Fruit fly (Drosophila melanogaster) whole organism, embryonic: ENCODE results near the gene DAAM.

Experiments used
- ATbp ChIP-seq: fragments of 200-800 bp; sonication (Bioruptor generic); optimal IDR thresholded peaks from 2 replicates; lab custom pipeline; 2017; ENCODE audit warnings: missing biosample characterization, mild to moderate bottlenecking, missing genetic modification characterization, missing genetic modification reagents
- Abd-B ChIP-seq: fragments of 200-800 bp; sonication (Bioruptor generic); optimal IDR thresholded peaks from 2 replicates; lab custom pipeline; 2018; ENCODE audit warnings: missing biosample characterization, mild to moderate bottlenecking, missing genetic modification characterization, moderate library complexity
- B-H2 ChIP-seq: fragments of 200-800 bp; sonication (Bioruptor generic); optimal IDR thresholded peaks from 2 replicates; lab custom pipeline; 2018; ENCODE audit warnings: missing biosample characterization, mild to moderate bottlenecking, missing genetic modification characterization
- Blimp-1 ChIP-seq: fragments of 200-800 bp; sonication (Bioruptor generic); optimal IDR thresholded peaks from 3 replicates; lab custom pipeline; 2018; ENCODE audit warnings: missing biosample characterization, missing genetic modification characterization, mild to moderate bottlenecking, moderate library complexity, missing genetic modification reagents
- CG11723 ChIP-seq: fragments of 200-800 bp; sonication (Bioruptor generic); optimal IDR thresholded peaks from 2 replicates; lab custom pipeline; 2017; ENCODE audit warnings: missing biosample characterization, mild to moderate bottlenecking, missing genetic modification characterization
- CG12071 ChIP-seq: fragments of 200-800 bp; sonication (Bioruptor generic); optimal IDR thresholded peaks from 3 replicates; lab custom pipeline; 2018; ENCODE audit warnings: missing biosample characterization, mild to moderate bottlenecking, missing genetic modification characterization
- CG12299 ChIP-seq: fragments of 200-800 bp; sonication (Bioruptor generic); optimal IDR thresholded peaks from 2 replicates; lab custom pipeline; 2018; ENCODE audit warnings: missing biosample characterization, mild to moderate bottlenecking, missing genetic modification characterization
- CG12391 ChIP-seq: fragments of 200-800 bp; sonication (Bioruptor generic); optimal IDR thresholded peaks from 3 replicates; lab custom pipeline; 2018; ENCODE audit warnings: missing biosample characterization, mild to moderate bottlenecking, missing genetic modification characterization, moderate library complexity
- CG1529 ChIP-seq: fragments of 200-800 bp; sonication (Bioruptor generic); optimal IDR thresholded peaks from 3 replicates; lab custom pipeline; 2018; ENCODE audit warnings: missing biosample characterization, missing genetic modification characterization
- CG16813 ChIP-seq: fragments of 200-800 bp; sonication (Bioruptor generic); IDR thresholded peaks from 3 replicates; pipeline ENCODE4 v1.3.6; 2022; ENCODE audit warnings: missing biosample characterization, missing genetic modification characterization; ENCODE audit not compliant: partially characterized antibody
- CG34422 ChIP-seq: fragments of 200-800 bp; sonication (Bioruptor generic); IDR thresholded peaks from 3 replicates; pipeline ENCODE4 v1.3.6; 2022; ENCODE audit warnings: missing biosample characterization, missing genetic modification characterization
- CG5953 ChIP-seq: fragments of 200-800 bp; sonication (Bioruptor generic); IDR thresholded peaks from 2 replicates; pipeline ENCODE4 v1.3.6; 2022; ENCODE audit warnings: missing biosample characterization, missing genetic modification characterization
- CG6683 ChIP-seq: fragments of 200-800 bp; sonication (Bioruptor generic); optimal IDR thresholded peaks from 2 replicates; lab custom pipeline; 2017; ENCODE audit warnings: missing biosample characterization, mild to moderate bottlenecking, missing genetic modification characterization, missing genetic modification reagents
- CG7556 ChIP-seq: fragments of 200-800 bp; sonication (Bioruptor generic); optimal IDR thresholded peaks from 2 replicates; lab custom pipeline; 2017; ENCODE audit warnings: missing biosample characterization, mild to moderate bottlenecking, missing genetic modification characterization
- CG7987 ChIP-seq: fragments of 200-800 bp; sonication (Bioruptor generic); optimal IDR thresholded peaks from 2 replicates; lab custom pipeline; 2018; ENCODE audit warnings: missing biosample characterization, mild to moderate bottlenecking, missing genetic modification characterization, moderate library complexity
- CG8924 ChIP-seq: fragments of 200-800 bp; optimal IDR thresholded peaks from 3 replicates; lab custom pipeline; 2019; ENCODE audit warnings: missing biosample characterization, mild to moderate bottlenecking, missing genetic modification characterization, moderate library complexity
- CG9437 ChIP-seq: fragments of 200-800 bp; sonication (Bioruptor generic); optimal IDR thresholded peaks from 2 replicates; lab custom pipeline; 2018; ENCODE audit warnings: missing biosample characterization, mild to moderate bottlenecking, missing genetic modification characterization
- CG9797 ChIP-seq: fragments of 200-800 bp; sonication (Bioruptor generic); optimal IDR thresholded peaks from 3 replicates; lab custom pipeline; 2018; ENCODE audit warnings: missing biosample characterization, mild to moderate bottlenecking, missing genetic modification characterization
- CG9932 ChIP-seq: fragments of 200-800 bp; sonication (Bioruptor generic); IDR thresholded peaks from 2 replicates; pipeline ENCODE4 v1.3.6; 2022; ENCODE audit warnings: missing biosample characterization, missing genetic modification characterization
- Chrac-16 ChIP-seq: fragments of 200-800 bp; sonication (Bioruptor generic); optimal IDR thresholded peaks from 3 replicates; lab custom pipeline; 2016; ENCODE audit warnings: missing biosample characterization, missing genetic modification characterization
- Deaf1 ChIP-seq: fragments of 200-800 bp; optimal IDR thresholded peaks from 3 replicates; lab custom pipeline; 2019; ENCODE audit warnings: missing biosample characterization, mild to moderate bottlenecking, missing genetic modification characterization, moderate library complexity
- Dek ChIP-seq: fragments of 200-800 bp; sonication (Bioruptor generic); optimal IDR thresholded peaks from 3 replicates; lab custom pipeline; 2019; ENCODE audit warnings: missing biosample characterization, mild to moderate bottlenecking, missing genetic modification characterization, moderate library complexity
- E2f2 ChIP-seq: fragments of 200-800 bp; sonication (Bioruptor generic); IDR thresholded peaks from 2 replicates; pipeline ENCODE4 v1.3.6; 2022; ENCODE audit warnings: missing biosample characterization, missing genetic modification characterization
- GATAe ChIP-seq: fragments of 200-800 bp; sonication (Bioruptor generic); conservative IDR thresholded peaks from 2 replicates; pipeline ENCODE4 v1.3.6; 2022; ENCODE audit warnings: missing biosample characterization, missing genetic modification characterization
- Gug ChIP-seq: fragments of 200-800 bp; sonication (Bioruptor generic); IDR thresholded peaks from 4 replicates; pipeline ENCODE4 v1.3.6; 2022; ENCODE audit warnings: missing biosample characterization, missing genetic modification characterization
- Hmr ChIP-seq: fragments of 200-800 bp; sonication (Bioruptor generic); optimal IDR thresholded peaks from 3 replicates; lab custom pipeline; 2017; ENCODE audit warnings: mild to moderate bottlenecking, missing biosample characterization, missing genetic modification reagents, missing genetic modification characterization
- Hr78 ChIP-seq, 2 experiments: fragments of 200-800 bp in 1 of 2; fragments of >200 bp in 1 of 2; sonication (Bioruptor generic) in 1 of 2; optimal IDR thresholded peaks; 2 replicates each; lab custom pipeline; 2017 to 2019; ENCODE audit warnings: missing biosample characterization in 2 of 2, missing genetic modification characterization in 2 of 2, mild to moderate bottlenecking in 1 of 2, moderate library complexity in 1 of 2
- Lim3 ChIP-seq: fragments of 200-800 bp; sonication (Bioruptor generic); IDR thresholded peaks from 2 replicates; pipeline ENCODE4 v1.3.6; 2022; ENCODE audit warnings: missing biosample characterization, missing genetic modification characterization
- Meics ChIP-seq: fragments of 200-800 bp; sonication (Bioruptor generic); optimal IDR thresholded peaks from 2 replicates; lab custom pipeline; 2017; ENCODE audit warnings: missing biosample characterization, mild to moderate bottlenecking, missing genetic modification characterization
- Myb ChIP-seq: fragments of 200-800 bp; sonication (Bioruptor generic); optimal IDR thresholded peaks from 2 replicates; lab custom pipeline; 2016; ENCODE audit warnings: missing biosample characterization, missing genetic modification characterization
- NC2α ChIP-seq: fragments of 200-800 bp; sonication (Bioruptor generic); optimal IDR thresholded peaks from 2 replicates; lab custom pipeline; 2016; ENCODE audit warnings: missing biosample characterization, missing genetic modification characterization
- Nf-YA ChIP-seq: fragments of 200-800 bp; sonication (Bioruptor generic); IDR thresholded peaks from 2 replicates; pipeline ENCODE4 v1.3.6; 2022; ENCODE audit warnings: missing biosample characterization, missing genetic modification characterization
- Sox102F ChIP-seq: fragments of 200-800 bp; sonication (Bioruptor generic); optimal IDR thresholded peaks from 2 replicates; lab custom pipeline; 2018; ENCODE audit warnings: missing biosample characterization, mild to moderate bottlenecking, missing genetic modification characterization, moderate library complexity
- Tbp ChIP-seq: fragments of >200 bp; optimal IDR thresholded peaks from 2 replicates; lab custom pipeline; 2018; ENCODE audit warnings: missing biosample characterization, missing genetic modification characterization
- aop ChIP-seq: fragments of 200-800 bp; sonication (Bioruptor generic); IDR thresholded peaks from 2 replicates; pipeline ENCODE4 v1.3.6; 2022; ENCODE audit warnings: missing biosample characterization, missing genetic modification characterization
- ase ChIP-seq: fragments of 200-800 bp; sonication (Bioruptor generic); IDR thresholded peaks from 3 replicates; pipeline ENCODE4 v1.3.6; 2022; ENCODE audit warnings: missing biosample characterization, missing genetic modification characterization
- ash1 ChIP-seq: fragments of 200-800 bp; sonication (Bioruptor generic); optimal IDR thresholded peaks from 2 replicates; lab custom pipeline; 2018; ENCODE audit warnings: missing biosample characterization, mild to moderate bottlenecking, missing genetic modification characterization
- ato ChIP-seq: fragments of 200-800 bp; sonication (Bioruptor generic); IDR thresholded peaks from 2 replicates; pipeline ENCODE4 v1.3.6; 2022; ENCODE audit warnings: missing biosample characterization, missing genetic modification characterization; ENCODE audit not compliant: partially characterized antibody
- cas ChIP-seq: fragments of 200-800 bp; sonication (Bioruptor generic); IDR thresholded peaks from 2 replicates; pipeline ENCODE4 v1.3.6; 2022; ENCODE audit warnings: missing biosample characterization, missing genetic modification characterization
- disco-r ChIP-seq: fragments of 200-800 bp; sonication (Bioruptor generic); optimal IDR thresholded peaks from 2 replicates; lab custom pipeline; 2016; ENCODE audit warnings: missing biosample characterization, missing genetic modification characterization
- dmrt11E ChIP-seq: fragments of 200-800 bp; sonication (Bioruptor generic); optimal IDR thresholded peaks from 3 replicates; lab custom pipeline; 2018; ENCODE audit warnings: missing biosample characterization, mild to moderate bottlenecking, missing genetic modification characterization, moderate library complexity
- fd96Cb ChIP-seq: fragments of 200-800 bp; sonication (Bioruptor generic); optimal IDR thresholded peaks from 2 replicates; lab custom pipeline; 2018; ENCODE audit warnings: missing biosample characterization, mild to moderate bottlenecking, missing genetic modification characterization, moderate library complexity
- ro ChIP-seq: fragments of 200-800 bp; sonication (Bioruptor generic); IDR thresholded peaks from 2 replicates; pipeline ENCODE4 v1.3.6; 2022; ENCODE audit warnings: missing biosample characterization, missing genetic modification characterization
- scrt ChIP-seq: fragments of 200-800 bp; sonication (Bioruptor generic); optimal IDR thresholded peaks from 2 replicates; lab custom pipeline; 2018; ENCODE audit warnings: missing biosample characterization, mild to moderate bottlenecking, missing genetic modification characterization, moderate library complexity
- sim ChIP-seq: fragments of 200-800 bp; sonication (Bioruptor generic); IDR thresholded peaks from 2 replicates; pipeline ENCODE4 v1.3.6; 2022; ENCODE audit warnings: missing biosample characterization, missing genetic modification characterization
- slbo ChIP-seq: fragments of 200-800 bp; sonication (Bioruptor generic); IDR thresholded peaks from 2 replicates; pipeline ENCODE4 v1.3.6; 2022; ENCODE audit warnings: missing biosample characterization, missing genetic modification characterization
- tgo ChIP-seq: fragments of 200-800 bp; sonication (Bioruptor generic); IDR thresholded peaks from 3 replicates; pipeline ENCODE4 v1.3.6; 2022; ENCODE audit warnings: missing biosample characterization, missing genetic modification characterization
- ttk ChIP-seq: fragments of 200-800 bp; sonication (Bioruptor generic); IDR thresholded peaks from 2 replicates; pipeline ENCODE4 v2.1.2; 2022; ENCODE audit warnings: missing biosample characterization, missing genetic modification characterization
- usp ChIP-seq: fragments of >200 bp; optimal IDR thresholded peaks from 2 replicates; lab custom pipeline; 2017; ENCODE audit warnings: missing biosample characterization, missing genetic modification characterization
- wdn ChIP-seq: fragments of 200-800 bp; sonication (Bioruptor generic); IDR thresholded peaks from 2 replicates; pipeline ENCODE4 v1.3.6; 2022; ENCODE audit warnings: missing biosample characterization, missing genetic modification characterization
- wek ChIP-seq: fragments of 200-800 bp; sonication (Bioruptor generic); optimal IDR thresholded peaks from 3 replicates; lab custom pipeline; 2018; ENCODE audit warnings: missing biosample characterization, mild to moderate bottlenecking, missing genetic modification characterization, moderate library complexity
- zfh1 ChIP-seq: fragments of 200-800 bp; sonication (Bioruptor generic); IDR thresholded peaks from 3 replicates; pipeline ENCODE4 v1.3.6; 2022; ENCODE audit warnings: missing biosample characterization, missing genetic modification characterization

The DAAM gene

dm6 chrX:1341944-1342392 is 19.8 kb upstream of the DAAM start, which contains the start of gene Naa30A (continued):
- TF ChIP-seq Abd-B: no peak
- no peak for TF ChIP-seq NC2α (GFP tag; lab: Kevin White, UChicago)
- TF ChIP-seq CG12071 (GFP tag; lab: Kevin White, UChicago): no peak
- no peak for TF ChIP-seq CG5953 (GFP tag; lab: Robert Waterston, UW)
- TF ChIP-seq CG9437 (GFP tag; lab: Kevin White, UChicago): peak; percentile 17
- TF ChIP-seq CG8924 (tag; lab: Kevin White, UChicago): peak; percentile 30
- no peak for TF ChIP-seq Myb (GFP tag; lab: Kevin White, UChicago)
- peak; percentile 24 for TF ChIP-seq CG12391 (tag; lab: Kevin White, UChicago)
- TF ChIP-seq Gug (GFP tag; lab: Robert Waterston, UW): no peak
- no peak for TF ChIP-seq CG12299 (tag; lab: Kevin White, UChicago)
- no peak for TF ChIP-seq CG1529 (GFP tag; lab: Kevin White, UChicago)
- TF ChIP-seq ro (GFP tag; lab: Robert Waterston, UW): no peak
- peak; percentile 22; the same call in 1 of the 2 replicates for TF ChIP-seq CG9932
- TF ChIP-seq dmrt11E: no peak
- no peak for TF ChIP-seq CG6683 (GFP tag; lab: Kevin White, UChicago)
- TF ChIP-seq ash1 (GFP tag; lab: Kevin White, UChicago): no peak
- TF ChIP-seq Chrac-16 (GFP tag; lab: Kevin White, UChicago): no peak
- TF ChIP-seq slbo (GFP tag; lab: Robert Waterston, UW): no peak
- no peak for TF ChIP-seq ase (GFP tag; lab: Robert Waterston, UW)
- TF ChIP-seq zfh1 (GFP tag; lab: Robert Waterston, UW): no peak
- TF ChIP-seq disco-r (GFP tag; lab: Kevin White, UChicago): no peak
- TF ChIP-seq fd96Cb (tag; lab: Kevin White, UChicago): no peak
- no peak for TF ChIP-seq Blimp-1 (GFP tag; lab: Kevin White, UChicago)
- TF ChIP-seq Deaf1 (tag; lab: Kevin White, UChicago): peak; percentile 8
- TF ChIP-seq Nf-YA (GFP tag; lab: Robert Waterston, UW): no peak
- TF ChIP-seq CG34422: 0 out of 3 replicates have a peak, but pooled peaks have one; percentile 15
- TF ChIP-seq scrt: no peak
- no peak for TF ChIP-seq CG11723 (GFP tag; lab: Kevin White, UChicago)
- peak; percentile 94 for TF ChIP-seq ato (GFP tag; lab: Robert Waterston, UW)
- TF ChIP-seq ATbp (GFP tag; lab: Kevin White, UChicago): no peak
- no peak for TF ChIP-seq Lim3 (GFP tag; lab: Robert Waterston, UW)
- TF ChIP-seq usp (GFP tag; lab: Kevin White, UChicago): no peak
- no peak for TF ChIP-seq GATAe
- TF ChIP-seq wek: no peak
- TF ChIP-seq Hr78 (GFP tag; optimal IDR thresholded peaks at IDR 0.05; lab: Kevin White, UChicago): no peak
- no peak for TF ChIP-seq Sox102F (GFP tag; lab: Kevin White, UChicago)
- no peak for TF ChIP-seq tgo (GFP tag; lab: Robert Waterston, UW)
- peak; percentile 49 for TF ChIP-seq E2f2 (GFP tag; lab: Robert Waterston, UW)
- peak; percentile 97 for TF ChIP-seq CG16813 (GFP tag; lab: Robert Waterston, UW)
- TF ChIP-seq Dek (tag; lab: Kevin White, UChicago): no peak
- TF ChIP-seq B-H2 (GFP tag; lab: Kevin White, UChicago): peak; percentile 15
- peak; percentile 8 for TF ChIP-seq CG9797 (GFP tag; lab: Kevin White, UChicago)
- TF ChIP-seq CG7556 (GFP tag; lab: Kevin White, UChicago): no peak
- TF ChIP-seq cas: no peak
- TF ChIP-seq Tbp (GFP tag; lab: Kevin White, UChicago): no peak
- peak; percentile 24 for TF ChIP-seq Hmr (GFP tag; lab: Kevin White, UChicago)
- no peak for TF ChIP-seq CG7987
- no peak for TF ChIP-seq sim (GFP tag; lab: Robert Waterston, UW)
- no peak for TF ChIP-seq ttk (GFP tag; lab: Robert Waterston, UW)
- TF ChIP-seq wdn: no peak
- TF ChIP-seq Meics: no peak
- no peak for TF ChIP-seq aop (GFP tag; lab: Robert Waterston, UW)
